Fruit fly (Drosophila melanogaster): ENCODE data around the gene CG42507.

Gene CG42507

dm6 chr3L:14786230-14786850, 28.6 kb upstream of the CG42507 start, which contains the start of the genes bmm and Tdrd3 (continued):
- TF ChIP-seq CG10209 (GFP tag; optimal IDR thresholded peaks at IDR 0.05), result peak; percentile 82
- TF ChIP-seq sd (tag; optimal IDR thresholded peaks at IDR 0.05), result peak; percentile 56
- TF ChIP-seq Sox100B (GFP tag; optimal IDR thresholded peaks at IDR 0.05), result peak; percentile 86
- TF ChIP-seq Blimp-1 (GFP tag; optimal IDR thresholded peaks at IDR 0.05), result peak; percentile 77
- no peak for TF ChIP-seq Mes4 (GFP tag; optimal IDR thresholded peaks at IDR 0.05)
- TF ChIP-seq pzg (GFP tag; optimal IDR thresholded peaks at IDR 0.05), result peak; percentile 64
- peak; percentile 81 for TF ChIP-seq CG33557 (GFP tag; optimal IDR thresholded peaks at IDR 0.05)
- TF ChIP-seq Stat92E (GFP tag; optimal IDR thresholded peaks at IDR 0.05), result peak in 1 of 3 experiments; percentile 63
- peak; percentile 93 for TF ChIP-seq knrl (GFP tag; IDR thresholded peaks at IDR 0.05; ENCODE audit: partially characterized antibody)
- peak in 1 of 2 experiments; percentile 61 for TF ChIP-seq Eip74EF (GFP tag; optimal IDR thresholded peaks at IDR 0.05)
- peak; percentile 69 for TF ChIP-seq CG18619 (GFP tag; optimal IDR thresholded peaks at IDR 0.05)
- peak; percentile 58 for TF ChIP-seq vfl (GFP tag; optimal IDR thresholded peaks at IDR 0.05)
- peak; percentile 90 for TF ChIP-seq grau (tag; optimal IDR thresholded peaks at IDR 0.05)
- TF ChIP-seq MBD-R2 (GFP tag; IDR thresholded peaks at IDR 0.05), result peak; percentile 75
- peak; percentile 84 for TF ChIP-seq mam (GFP tag; optimal IDR thresholded peaks at IDR 0.05)
- TF ChIP-seq CG18262 (tag; optimal IDR thresholded peaks at IDR 0.05), result peak; percentile 88
- no peak for TF ChIP-seq her (GFP tag; optimal IDR thresholded peaks at IDR 0.05)
- TF ChIP-seq hbn (GFP tag; IDR thresholded peaks at IDR 0.05; ENCODE audit: partially characterized antibody), result peak; percentile 93
- TF ChIP-seq CG8089 (GFP tag; optimal IDR thresholded peaks at IDR 0.05), result no peak
- no peak for TF ChIP-seq CG14965 (GFP tag; optimal IDR thresholded peaks at IDR 0.05; ENCODE audit: borderline replicate concordance)
- peak; percentile 36 for TF ChIP-seq CG9876 (GFP tag; optimal IDR thresholded peaks at IDR 0.05)
- TF ChIP-seq abd-A (tag; optimal IDR thresholded peaks at IDR 0.05), result peak; percentile 86
- peak; percentile 65 for TF ChIP-seq CHES-1-like (GFP tag; optimal IDR thresholded peaks at IDR 0.05)
- peak; percentile 91 for TF ChIP-seq CG13424 (tag; optimal IDR thresholded peaks at IDR 0.05)
- TF ChIP-seq CG34376 (GFP tag; optimal IDR thresholded peaks at IDR 0.05), result peak; percentile 49
- peak; percentile 35 for TF ChIP-seq CG13624 (GFP tag; optimal IDR thresholded peaks at IDR 0.05)
- TF ChIP-seq Hand (GFP tag; optimal IDR thresholded peaks at IDR 0.05), result peak; percentile 13
- peak; percentile 54; the same call in 1 of the 2 replicates for TF ChIP-seq ato (GFP tag; IDR thresholded peaks at IDR 0.05; ENCODE audit: partially characterized antibody)
- peak; percentile 76 for TF ChIP-seq dmrt99B (tag; optimal IDR thresholded peaks at IDR 0.05)
- TF ChIP-seq Neu2 (GFP tag; optimal IDR thresholded peaks at IDR 0.05; ENCODE audit: borderline replicate concordance), result no peak
- no peak for TF ChIP-seq CG15073 (GFP tag; optimal IDR thresholded peaks at IDR 0.05)
- peak; percentile 89 for TF ChIP-seq CG8290 (GFP tag; optimal IDR thresholded peaks at IDR 0.05)
- TF ChIP-seq CG8290 (tag; optimal IDR thresholded peaks at IDR 0.05), result peak; percentile 62 to 83
- TF ChIP-seq B-H2 (GFP tag; optimal IDR thresholded peaks at IDR 0.05), result peak; percentile 80
- no peak for TF ChIP-seq CG1529 (GFP tag; optimal IDR thresholded peaks at IDR 0.05)
- no peak for TF ChIP-seq CG12236 (GFP tag; optimal IDR thresholded peaks at IDR 0.05)
- TF ChIP-seq Optix (GFP tag; IDR thresholded peaks at IDR 0.05), result peak; percentile 64; the same call in 1 of the 3 replicates
- peak; percentile 84 for TF ChIP-seq CG9727 (GFP tag; optimal IDR thresholded peaks at IDR 0.05)
- TF ChIP-seq Sry-β (GFP tag; optimal IDR thresholded peaks at IDR 0.05), result peak; percentile 54
- TF ChIP-seq CG3163 (GFP tag; optimal IDR thresholded peaks at IDR 0.05), result peak; percentile 18
- peak; percentile 63; the same call in 1 of the 3 replicates for TF ChIP-seq so (GFP tag; IDR thresholded peaks at IDR 0.05)
- TF ChIP-seq fd102C (GFP tag; optimal IDR thresholded peaks at IDR 0.05), result peak; percentile 41
- TF ChIP-seq NK7.1 (GFP tag; optimal IDR thresholded peaks at IDR 0.05), result no peak
- TF ChIP-seq CG10654 (GFP tag; optimal IDR thresholded peaks at IDR 0.05), result peak; percentile 82
- peak; percentile 75 for TF ChIP-seq CG10979 (tag; optimal IDR thresholded peaks at IDR 0.05)
- peak; percentile 34; the same call in 1 of the 2 replicates for TF ChIP-seq klu (GFP tag; IDR thresholded peaks at IDR 0.05)
- TF ChIP-seq tna (GFP tag; IDR thresholded peaks at IDR 0.05; ENCODE audit: partially characterized antibody), result peak; percentile 57
- peak in 1 of 2 experiments; percentile 74 for TF ChIP-seq bsh (GFP tag; optimal IDR thresholded peaks at IDR 0.05)
